Fruit fly (Drosophila melanogaster) Kc167 (cell line): ENCODE results near the gene CG9737.

Experiments used
- Myc ChIP-seq: fragments of >200 bp; optimal IDR thresholded peaks from 2 replicates; lab custom pipeline; 2017; ENCODE audit warnings: missing external identifiers
- Sin3A ChIP-seq: fragments of >200 bp; optimal IDR thresholded peaks from 2 replicates; lab custom pipeline; 2018; ENCODE audit warnings: missing external identifiers
- h ChIP-seq: fragments of >200 bp; optimal IDR thresholded peaks from 3 replicates; lab custom pipeline; 2018; ENCODE audit warnings: missing external identifiers
- insv ChIP-seq: fragments of >200 bp; optimal IDR thresholded peaks from 3 replicates; lab custom pipeline; 2018; ENCODE audit warnings: missing external identifiers
- psq ChIP-seq: fragments of >200 bp; optimal IDR thresholded peaks from 2 replicates; lab custom pipeline; 2017; ENCODE audit warnings: missing external identifiers
- ttk ChIP-seq: sonication (Bioruptor generic); optimal IDR thresholded peaks from 2 replicates; lab custom pipeline; 2017; ENCODE audit warnings: missing external identifiers

CG9737 gene

dm6 chr3R:30243262-30243815, at the start of gene CG9737:
Gene CG9737, minus strand, starts transcription at chr3R:30243312.
- no peak for TF ChIP-seq Myc (lab: Kevin White, UChicago)
- no peak for TF ChIP-seq psq (lab: Kevin White, UChicago)
- no peak for TF ChIP-seq ttk (lab: Kevin White, UChicago)
- TF ChIP-seq insv (lab: Kevin White, UChicago), result no peak
- TF ChIP-seq h (lab: Kevin White, UChicago), result no peak
- no peak for TF ChIP-seq Sin3A (lab: Kevin White, UChicago)

dm6 chr3R:30289056-30289734, 46.1 kb upstream of the CG9737 start:
- no peak for TF ChIP-seq Sin3A (lab: Kevin White, UChicago)
- no peak for TF ChIP-seq h (lab: Kevin White, UChicago)
- no peak for TF ChIP-seq insv (lab: Kevin White, UChicago)
- TF ChIP-seq psq (lab: Kevin White, UChicago), result no peak
- no peak for TF ChIP-seq ttk (lab: Kevin White, UChicago)
- TF ChIP-seq Myc (lab: Kevin White, UChicago), result no peak

DNA sequence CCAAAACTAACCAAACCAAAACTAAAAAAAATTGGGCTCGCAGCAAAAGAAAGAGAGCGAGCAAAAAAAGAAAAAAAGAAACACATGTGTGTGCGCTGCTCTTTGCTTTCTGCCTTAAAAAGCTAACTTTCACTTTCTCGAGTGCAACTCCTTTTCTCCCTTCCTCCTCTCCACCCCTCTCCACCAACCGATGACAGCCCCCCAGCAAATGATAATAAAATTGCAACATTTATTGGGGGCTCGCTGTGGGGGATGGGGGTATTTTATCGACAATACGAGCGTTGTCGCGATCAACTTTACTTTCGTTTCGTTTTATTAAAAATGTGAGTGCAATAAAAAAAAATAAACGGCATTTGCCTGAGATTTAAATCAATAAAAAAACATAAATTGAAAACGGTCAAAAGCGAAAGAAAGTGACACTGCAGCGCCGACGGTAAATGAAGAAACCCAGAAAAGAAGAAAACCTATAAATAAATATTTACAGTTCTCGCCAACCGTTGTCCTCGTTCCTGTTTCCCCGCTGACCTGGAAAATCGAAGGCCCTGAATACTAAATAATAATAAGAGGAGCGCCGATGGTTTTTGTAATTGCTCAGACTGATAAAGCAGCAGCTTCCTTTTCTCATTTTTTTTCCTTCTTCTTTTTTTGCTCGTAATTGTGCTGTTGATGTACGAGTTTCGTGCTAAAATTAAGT, 45.4 kb upstream of the CG9737 start:
- TF ChIP-seq insv (lab: Kevin White, UChicago) (no peak), ttk (lab: Kevin White, UChicago) (no peak), psq (lab: Kevin White, UChicago) (no peak), Sin3A (lab: Kevin White, UChicago) (no peak), Myc (lab: Kevin White, UChicago) (no peak)

dm6 chr3R:30287389-30287788, 44.3 kb upstream of the CG9737 start:
- TF ChIP-seq h (lab: Kevin White, UChicago), result no peak

- TF ChIP-seq insv (lab: Kevin White, UChicago), result no peak
- TF ChIP-seq h (lab: Kevin White, UChicago), result no peak
- TF ChIP-seq Myc (lab: Kevin White, UChicago), result no peak
- no peak for TF ChIP-seq ttk (lab: Kevin White, UChicago)
- TF ChIP-seq Sin3A (lab: Kevin White, UChicago), result no peak
- no peak for TF ChIP-seq psq (lab: Kevin White, UChicago)
Observed at dm6 chr3R:30286347-30286746, 43.2 kb upstream of the CG9737 start.

DNA sequence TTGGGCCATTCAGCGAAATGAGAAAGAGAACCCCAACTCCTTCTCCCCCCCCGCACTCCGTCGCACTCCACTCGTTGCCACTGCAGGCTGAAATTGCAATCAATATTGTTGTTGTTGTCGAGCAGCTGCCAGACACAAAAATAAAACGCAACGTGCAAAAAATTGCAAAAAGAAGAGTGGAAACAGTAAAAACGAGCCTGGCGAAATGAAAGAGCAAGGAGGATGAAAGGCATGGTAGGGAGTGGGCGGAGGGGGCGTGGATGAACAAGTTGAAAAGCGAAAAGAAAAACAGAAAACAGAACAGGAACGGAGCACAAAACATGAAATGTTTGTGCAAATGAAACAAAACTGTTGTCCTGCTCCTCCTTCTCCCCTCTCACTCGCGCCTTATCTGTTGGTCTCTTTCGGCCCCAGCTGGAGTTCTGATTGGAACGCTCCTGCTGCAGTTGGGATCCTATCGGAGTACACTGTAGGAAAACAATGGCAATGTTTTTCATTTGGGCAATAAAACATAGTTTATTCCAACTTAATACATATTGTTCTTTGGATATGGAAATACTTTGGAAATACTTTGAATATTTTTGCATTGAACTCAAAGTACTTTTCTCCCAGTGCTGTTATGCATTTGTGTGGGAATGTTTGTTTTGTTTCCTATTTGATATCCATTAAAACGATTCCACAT, 42.0 kb upstream of the CG9737 start:
- TF ChIP-seq Myc (lab: Kevin White, UChicago), result no peak
- no peak for TF ChIP-seq psq (lab: Kevin White, UChicago)

DNA sequence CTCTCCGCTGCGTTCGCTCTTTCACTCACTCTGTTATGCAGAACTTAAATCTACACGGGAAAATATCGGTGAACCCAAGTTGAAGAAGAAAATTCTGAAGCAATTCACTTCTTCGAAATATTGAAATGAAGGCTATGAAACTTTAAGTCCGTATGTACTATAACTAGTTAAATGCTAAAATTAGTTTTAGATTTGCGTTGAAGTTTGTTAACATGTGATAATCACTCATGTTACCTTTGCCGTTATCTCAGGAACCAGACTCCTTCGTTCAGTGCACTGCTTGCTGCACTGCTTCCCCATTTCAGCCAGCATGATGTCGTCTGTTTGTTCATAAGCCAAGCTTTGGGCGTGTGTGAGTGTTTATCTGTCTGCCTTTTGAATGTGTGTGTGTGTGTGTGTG, 41.5 kb upstream of the CG9737 start:
- no peak for TF ChIP-seq psq (lab: Kevin White, UChicago)
- TF ChIP-seq ttk (lab: Kevin White, UChicago), result no peak
- TF ChIP-seq insv (lab: Kevin White, UChicago), result no peak
- TF ChIP-seq h (lab: Kevin White, UChicago), result no peak

dm6 chr3R:30283940-30284339, 40.8 kb upstream of the CG9737 start:
- TF ChIP-seq psq (lab: Kevin White, UChicago) (no peak), h (lab: Kevin White, UChicago) (no peak), insv (lab: Kevin White, UChicago) (no peak), Sin3A (lab: Kevin White, UChicago) (no peak), ttk (lab: Kevin White, UChicago) (no peak), Myc (lab: Kevin White, UChicago) (no peak)

DNA sequence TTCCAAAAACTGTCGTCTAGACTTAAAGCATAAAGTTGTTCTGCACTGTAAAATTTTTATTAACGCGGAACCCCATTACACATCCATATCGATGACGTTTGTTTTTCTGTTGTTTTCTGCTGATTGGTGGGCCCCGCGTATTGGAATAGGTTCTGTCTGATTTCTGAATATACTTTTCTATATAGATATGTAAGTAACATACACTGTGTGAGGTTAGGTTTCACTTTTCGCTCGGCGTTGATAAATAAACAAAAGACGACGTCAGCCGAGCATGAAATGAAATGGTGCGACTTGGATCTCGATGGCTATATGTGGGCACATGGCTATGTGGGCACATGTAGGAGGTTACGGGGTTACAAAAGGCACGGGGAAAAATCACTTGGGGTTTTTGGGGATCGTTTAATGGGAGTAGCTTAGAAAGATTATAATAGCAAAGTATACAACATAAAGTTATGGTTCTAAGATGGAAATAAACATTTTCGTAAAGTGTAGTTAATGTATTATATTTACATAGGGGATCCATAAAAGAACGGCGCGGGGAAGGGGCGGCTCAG, 40.0 kb upstream of the CG9737 start:
- TF ChIP-seq Sin3A (lab: Kevin White, UChicago), result no peak
- TF ChIP-seq insv (lab: Kevin White, UChicago), result no peak
- TF ChIP-seq Myc (lab: Kevin White, UChicago), result no peak
- TF ChIP-seq psq (lab: Kevin White, UChicago), result no peak
- no peak for TF ChIP-seq ttk (lab: Kevin White, UChicago)
- TF ChIP-seq h (lab: Kevin White, UChicago), result no peak

DNA sequence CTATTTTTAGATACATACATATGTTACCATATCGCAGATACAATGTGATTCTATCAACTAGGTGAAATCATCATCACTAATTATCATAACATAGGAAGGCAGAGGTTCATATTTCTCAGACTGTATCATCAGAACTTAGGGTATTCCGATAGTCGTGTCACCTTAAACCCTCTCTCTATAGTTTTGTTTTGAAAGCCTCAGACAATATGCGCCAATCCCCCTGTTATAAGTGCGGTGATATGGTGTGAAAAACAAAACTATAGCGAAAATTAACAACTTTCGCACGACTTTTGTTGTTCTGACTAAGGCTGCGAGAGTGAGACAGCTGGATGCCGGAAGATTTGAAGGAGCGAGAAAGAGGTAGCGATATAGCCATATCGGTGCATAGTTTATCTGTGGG, 39.4 kb upstream of the CG9737 start:
- TF ChIP-seq h (lab: Kevin White, UChicago) (no peak), ttk (lab: Kevin White, UChicago) (no peak), Myc (lab: Kevin White, UChicago) (no peak), insv (lab: Kevin White, UChicago) (no peak), Sin3A (lab: Kevin White, UChicago) (no peak)
